Worm (Caenorhabditis elegans) whole organism, L1 larva: Measurements from ENCODE around the gene fbxa-114.

Source experiments
- aha-1 ChIP-seq: fragments of 150-350 bp; optimal IDR thresholded peaks from 2 replicates; lab custom pipeline; 2014; ENCODE audit warnings: missing biosample characterization, missing genetic modification characterization
- ama-1 ChIP-seq: fragments of 150-350 bp; optimal IDR thresholded peaks from 2 replicates; lab custom pipeline; 2014
- ceh-82 ChIP-seq, 3 experiments: fragments of 150-350 bp in 1 of 3; sonication (generic microtip) in 2 of 3; optimal IDR thresholded peaks; 2 replicates each; lab custom pipeline; 2014 to 2017; ENCODE audit warnings: missing biosample characterization in 3 of 3, missing genetic modification characterization in 3 of 3
- elt-3 ChIP-seq, 6 experiments: fragments of 150-350 bp in 1 of 6; sonication (generic microtip); optimal IDR thresholded peaks; 2 replicates each; lab custom pipeline; 2017 to 2018; ENCODE audit warnings: missing biosample characterization in 6 of 6, missing genetic modification characterization in 6 of 6, inconsistent platforms in 1 of 6
- lin-13 ChIP-seq: fragments of 150-350 bp; optimal IDR thresholded peaks from 2 replicates; lab custom pipeline; 2014; ENCODE audit warnings: missing biosample characterization, missing genetic modification reagents, missing genetic modification characterization
- lin-14 ChIP-seq: fragments of 200-800 bp; sonication (Bioruptor generic); optimal IDR thresholded peaks from 2 replicates; lab custom pipeline; 2018; ENCODE audit warnings: mild to moderate bottlenecking, missing genetic modification characterization, moderate library complexity, missing compliant biosample characterization
- mep-1 ChIP-seq: fragments of 150-350 bp; optimal IDR thresholded peaks from 2 replicates; lab custom pipeline; 2014; ENCODE audit warnings: missing biosample characterization, missing genetic modification characterization
- pqm-1 ChIP-seq: sonication (generic microtip); optimal IDR thresholded peaks from 3 replicates; lab custom pipeline; 2017; ENCODE audit warnings: missing biosample characterization, missing genetic modification characterization
- snpc-4 ChIP-seq: fragments of 150-350 bp; optimal IDR thresholded peaks from 2 replicates; lab custom pipeline; 2014; ENCODE audit warnings: missing biosample characterization, missing genetic modification characterization
- unc-62 ChIP-seq: fragments of 150-350 bp; optimal IDR thresholded peaks from 2 replicates; lab custom pipeline; 2014; ENCODE audit warnings: missing biosample characterization, missing genetic modification reagents, missing genetic modification characterization

ce11 chrV:20201316-20201715 lies at the start of gene fbxa-114:
- TF ChIP-seq pqm-1 (tag; lab: Kevin White, UChicago), result no peak
- no peak for TF ChIP-seq unc-62 (GFP tag; lab: Kevin White, UChicago)
- TF ChIP-seq ama-1, result no peak
- no peak for TF ChIP-seq mep-1
- no peak for TF ChIP-seq lin-13 (GFP tag; lab: Kevin White, UChicago)
- no peak for TF ChIP-seq ceh-82 (tag; optimal IDR thresholded peaks at IDR 0.05; lab: Kevin White, UChicago)
- no peak for TF ChIP-seq aha-1 (tag; lab: Kevin White, UChicago)
- no peak for TF ChIP-seq lin-14 (GFP tag; lab: Kevin White, UChicago)
- no peak for TF ChIP-seq snpc-4
- no peak for TF ChIP-seq elt-3 (tag; optimal IDR thresholded peaks at IDR 0.05; lab: Kevin White, UChicago)
